Fruit fly (Drosophila melanogaster) Kc167 (cell line): Measurements from ENCODE around the gene CG6569.

Experiments
- Myc ChIP-seq: fragments of >200 bp; optimal IDR thresholded peaks from 2 replicates; lab custom pipeline; 2017; ENCODE audit warnings: missing external identifiers
- Sin3A ChIP-seq: fragments of >200 bp; optimal IDR thresholded peaks from 2 replicates; lab custom pipeline; 2018; ENCODE audit warnings: missing external identifiers
- h ChIP-seq: fragments of >200 bp; optimal IDR thresholded peaks from 3 replicates; lab custom pipeline; 2018; ENCODE audit warnings: missing external identifiers
- insv ChIP-seq: fragments of >200 bp; optimal IDR thresholded peaks from 3 replicates; lab custom pipeline; 2018; ENCODE audit warnings: missing external identifiers
- psq ChIP-seq: fragments of >200 bp; optimal IDR thresholded peaks from 2 replicates; lab custom pipeline; 2017; ENCODE audit warnings: missing external identifiers
- ttk ChIP-seq: sonication (Bioruptor generic); optimal IDR thresholded peaks from 2 replicates; lab custom pipeline; 2017; ENCODE audit warnings: missing external identifiers

CG6569 gene

DNA sequence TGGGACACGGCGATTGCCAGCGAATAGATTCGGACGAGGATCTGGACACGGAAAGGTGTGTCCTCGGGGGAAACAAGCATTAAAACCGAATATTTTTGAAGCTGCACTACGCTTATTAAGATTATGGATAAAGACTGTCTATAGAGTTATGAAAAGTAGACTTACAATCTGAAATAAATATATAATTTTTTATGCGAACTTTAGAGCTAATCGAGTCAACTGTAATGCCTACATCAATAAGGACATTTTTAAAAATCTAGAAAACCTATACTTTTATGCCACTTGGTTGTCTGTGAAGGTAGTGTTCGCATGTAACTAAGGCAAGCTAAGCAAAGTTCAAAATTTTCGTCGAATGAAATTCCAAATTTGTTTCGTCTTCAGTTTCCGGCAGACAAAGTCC, 5.7 kb upstream of the CG6569 start, which contains the start of gene CG31178:
Gene CG31178 (plus strand): TSS at position 301 of the 400 bp plus-strand sequence.
- no peak for TF ChIP-seq h (lab: Kevin White, UChicago)
- no peak for TF ChIP-seq Myc
- TF ChIP-seq insv (lab: Kevin White, UChicago): no peak
- no peak for TF ChIP-seq psq (lab: Kevin White, UChicago)
- TF ChIP-seq Sin3A: no peak
- no peak for TF ChIP-seq ttk

DNA sequence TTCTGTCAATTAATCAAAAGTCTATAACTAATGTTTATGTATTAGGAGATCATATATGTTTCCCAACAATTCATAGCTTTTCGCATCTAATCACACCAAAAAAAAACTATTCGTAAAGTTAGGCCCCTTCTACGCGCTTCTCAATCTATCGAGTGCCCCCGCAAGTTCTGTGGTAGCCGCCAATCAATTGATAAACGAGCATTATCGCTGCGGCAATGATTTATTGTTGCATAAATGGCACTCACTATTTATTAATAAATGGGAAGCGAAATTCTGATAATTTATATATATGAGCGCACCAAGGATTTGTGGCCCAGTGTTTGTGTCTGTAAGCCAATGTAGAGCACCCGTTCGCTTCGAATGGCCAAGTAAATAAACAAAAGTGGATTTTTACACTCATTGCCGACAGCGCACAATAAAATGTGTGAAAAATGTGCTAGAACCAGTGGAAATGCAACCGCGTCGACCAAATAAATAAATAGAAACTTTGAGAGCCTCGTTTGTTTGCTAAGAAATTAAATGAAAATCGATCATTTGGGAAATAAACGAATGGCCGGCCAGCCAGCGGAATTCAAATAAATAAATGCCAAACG, 3.7 kb upstream of the CG6569 start:
- no peak for TF ChIP-seq psq (lab: Kevin White, UChicago)
- no peak for TF ChIP-seq h (lab: Kevin White, UChicago)
- no peak for TF ChIP-seq Myc
- TF ChIP-seq ttk: no peak
- no peak for TF ChIP-seq insv (lab: Kevin White, UChicago)
- no peak for TF ChIP-seq Sin3A

DNA sequence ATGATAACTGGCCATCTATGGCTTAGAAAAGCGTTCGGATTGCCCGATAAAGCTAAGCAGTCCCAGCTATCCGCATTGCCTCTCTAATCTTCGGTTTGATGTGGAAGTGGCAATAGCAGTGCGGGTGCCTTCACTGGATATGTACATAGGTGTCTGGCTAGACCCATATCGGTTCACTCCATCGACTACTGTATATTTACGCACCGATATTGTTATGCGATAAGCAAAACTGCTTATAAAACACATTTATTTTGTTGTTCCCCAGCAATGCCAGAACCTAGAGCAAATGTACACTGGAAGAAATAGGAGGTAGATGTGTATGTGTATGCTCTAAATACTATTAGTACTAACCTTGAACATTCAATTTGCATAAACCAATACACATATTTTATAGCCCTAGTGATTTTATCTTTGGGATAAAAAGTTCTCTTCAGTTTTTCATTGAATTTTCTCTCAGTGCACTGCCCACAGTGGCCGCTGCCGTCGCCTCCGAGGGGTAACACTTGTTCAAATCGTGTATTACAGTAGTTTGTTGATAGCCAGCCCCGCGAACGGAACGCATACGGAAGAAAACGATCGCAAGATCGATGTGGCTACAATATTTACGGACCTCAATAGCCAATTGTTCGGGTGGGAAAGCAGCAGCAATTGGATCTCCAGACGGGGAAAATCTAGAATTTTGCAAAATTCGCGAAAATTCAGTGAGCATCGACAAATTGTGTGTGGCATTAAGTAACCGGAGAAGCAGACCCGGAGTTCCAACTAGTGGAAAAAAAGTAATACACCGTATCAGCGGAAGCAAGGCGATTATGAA, 2.6 kb upstream of the CG6569 start, which contains the start of gene CG31431:
Gene CG31431 (plus strand): TSS at position 524 of the 814 bp plus-strand sequence.
- no peak for TF ChIP-seq Myc
- no peak for TF ChIP-seq ttk
- TF ChIP-seq psq (lab: Kevin White, UChicago): no peak
- TF ChIP-seq Sin3A: no peak
- no peak for TF ChIP-seq h (lab: Kevin White, UChicago)
- no peak for TF ChIP-seq insv (lab: Kevin White, UChicago)

DNA sequence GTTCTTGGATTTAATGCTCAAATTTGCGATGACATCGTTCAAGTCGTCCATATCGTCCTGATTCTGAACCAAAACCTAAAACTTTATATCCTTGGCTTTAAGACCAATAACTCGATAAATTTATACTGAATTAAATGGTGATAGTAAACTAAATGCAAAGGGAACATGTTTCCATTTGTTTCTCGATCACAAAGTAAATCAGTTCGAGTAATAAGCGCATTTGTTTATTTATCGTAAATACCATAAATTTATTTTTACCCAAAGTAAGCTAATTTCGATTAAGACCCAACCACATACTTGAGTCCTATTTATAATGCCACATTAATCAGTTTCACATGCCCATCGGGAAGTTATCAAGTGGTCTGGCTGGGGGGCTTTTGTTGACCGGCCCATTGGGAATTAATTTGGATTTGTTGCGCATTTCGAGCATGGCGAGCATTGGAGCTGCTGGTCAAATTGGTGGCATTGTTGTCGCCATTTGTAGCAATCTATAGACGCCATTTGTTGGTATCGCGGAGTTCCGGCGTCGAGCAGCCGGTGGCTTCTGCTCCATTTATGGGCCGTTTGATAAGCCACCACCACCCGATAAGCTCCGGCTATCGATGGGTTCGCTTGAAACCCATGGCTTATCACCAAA, 1.9 kb upstream of the CG6569 start, which contains the start of gene CG31174:
Gene CG31174 (minus strand): TSS at position 51 of the 637 bp plus-strand sequence.
- TF ChIP-seq insv (lab: Kevin White, UChicago) (no peak), Myc (no peak), Sin3A (no peak), h (lab: Kevin White, UChicago) (no peak), psq (lab: Kevin White, UChicago) (no peak), ttk (no peak)

DNA sequence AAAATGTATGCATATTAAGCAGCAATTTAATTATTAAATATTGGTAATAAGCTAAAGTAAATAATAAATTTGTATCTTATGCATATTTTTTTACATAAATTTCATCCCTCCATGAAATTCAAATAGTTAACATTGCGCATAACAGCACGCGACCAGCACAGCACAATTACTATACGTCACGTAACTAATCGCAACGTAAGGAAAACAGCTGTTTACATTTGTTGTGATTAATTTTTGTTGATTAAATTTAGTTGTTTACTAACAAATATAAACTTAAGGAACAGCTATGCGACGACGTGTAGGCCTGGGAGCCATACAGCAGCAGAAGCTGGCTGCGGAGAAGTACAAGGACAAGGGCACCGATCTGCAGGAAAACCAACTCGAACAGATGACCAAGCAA, 2.7 kb downstream of the CG6569 start, which contains the start of gene lsn:
Gene lsn (plus strand): TSS at position 177 of the 400 bp plus-strand sequence.
- TF ChIP-seq Myc: no peak
- no peak for TF ChIP-seq Sin3A
- TF ChIP-seq insv (lab: Kevin White, UChicago): no peak
- no peak for TF ChIP-seq psq (lab: Kevin White, UChicago)
- TF ChIP-seq ttk: no peak
- no peak for TF ChIP-seq h (lab: Kevin White, UChicago)

DNA sequence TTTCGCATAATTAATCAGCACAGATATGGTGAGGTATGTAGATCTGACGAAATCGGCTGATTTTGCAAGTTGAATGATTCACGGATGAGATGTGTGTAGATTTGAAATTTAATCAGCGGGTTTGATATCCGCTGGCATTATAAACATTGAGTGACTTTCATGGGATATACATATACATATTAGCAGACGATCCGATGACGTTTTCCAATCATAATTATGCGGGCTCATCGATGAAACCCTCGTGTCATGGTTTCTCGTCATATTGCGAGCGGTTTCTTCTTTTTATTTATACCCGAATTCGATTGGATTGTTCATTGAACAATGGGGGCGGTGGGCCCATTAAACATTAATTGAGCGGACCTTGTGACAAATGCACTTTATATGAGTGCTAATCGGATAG, 3.2 kb downstream of the CG6569 start:
- TF ChIP-seq ttk (no peak), Myc (no peak), Sin3A (no peak), insv (lab: Kevin White, UChicago) (no peak), h (lab: Kevin White, UChicago) (no peak), psq (lab: Kevin White, UChicago) (no peak)

DNA sequence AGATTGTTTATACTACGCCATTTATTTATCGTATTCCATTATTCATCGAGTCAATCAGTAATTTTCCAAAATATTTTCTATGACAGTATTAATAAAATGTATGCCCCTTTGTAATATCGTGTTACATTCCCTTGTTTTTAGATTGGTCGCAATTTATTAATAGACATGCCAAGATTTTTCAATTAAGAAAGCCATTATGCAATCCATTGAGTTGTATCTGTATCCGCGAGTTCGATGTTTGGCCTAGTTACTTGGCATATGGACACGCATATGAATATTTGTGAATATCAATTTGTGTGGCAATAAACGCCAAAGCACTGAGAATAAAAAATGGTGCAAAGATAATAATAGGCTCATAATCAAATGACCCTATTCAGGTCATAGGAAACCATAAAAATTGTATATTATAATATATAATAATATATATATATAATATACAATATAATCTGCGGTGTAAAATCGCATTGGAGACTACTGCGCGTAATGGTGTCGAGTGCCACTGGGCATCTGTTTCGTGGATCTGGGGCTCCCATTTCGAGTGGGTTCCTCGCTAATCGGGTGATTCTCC, 3.8 kb downstream of the CG6569 start:
- TF ChIP-seq psq (lab: Kevin White, UChicago): no peak
- TF ChIP-seq Myc: no peak
- TF ChIP-seq ttk: no peak
- TF ChIP-seq Sin3A: no peak
- TF ChIP-seq insv (lab: Kevin White, UChicago): no peak

DNA sequence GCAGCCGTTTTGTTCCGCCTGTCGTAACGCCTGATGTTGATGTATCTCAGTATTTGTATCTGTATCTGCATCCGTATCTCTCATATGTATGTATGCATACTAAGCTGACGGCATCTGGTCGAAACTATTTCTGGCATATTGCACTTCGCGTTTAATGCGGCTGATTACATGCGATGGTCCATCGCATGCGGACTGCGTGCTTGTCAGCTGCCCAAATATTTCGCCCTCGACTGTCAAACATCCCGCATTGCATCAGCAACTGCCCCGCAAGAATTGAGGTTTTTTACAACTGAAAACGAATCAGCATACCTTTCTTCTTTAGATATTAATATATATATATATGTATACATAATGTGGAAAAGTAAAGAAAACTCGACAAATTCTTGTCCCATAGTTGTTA, 4.9 kb downstream of the CG6569 start:
- no peak for TF ChIP-seq psq (lab: Kevin White, UChicago)
- no peak for TF ChIP-seq ttk
- no peak for TF ChIP-seq Sin3A
- TF ChIP-seq insv (lab: Kevin White, UChicago): no peak
- no peak for TF ChIP-seq h (lab: Kevin White, UChicago)

DNA sequence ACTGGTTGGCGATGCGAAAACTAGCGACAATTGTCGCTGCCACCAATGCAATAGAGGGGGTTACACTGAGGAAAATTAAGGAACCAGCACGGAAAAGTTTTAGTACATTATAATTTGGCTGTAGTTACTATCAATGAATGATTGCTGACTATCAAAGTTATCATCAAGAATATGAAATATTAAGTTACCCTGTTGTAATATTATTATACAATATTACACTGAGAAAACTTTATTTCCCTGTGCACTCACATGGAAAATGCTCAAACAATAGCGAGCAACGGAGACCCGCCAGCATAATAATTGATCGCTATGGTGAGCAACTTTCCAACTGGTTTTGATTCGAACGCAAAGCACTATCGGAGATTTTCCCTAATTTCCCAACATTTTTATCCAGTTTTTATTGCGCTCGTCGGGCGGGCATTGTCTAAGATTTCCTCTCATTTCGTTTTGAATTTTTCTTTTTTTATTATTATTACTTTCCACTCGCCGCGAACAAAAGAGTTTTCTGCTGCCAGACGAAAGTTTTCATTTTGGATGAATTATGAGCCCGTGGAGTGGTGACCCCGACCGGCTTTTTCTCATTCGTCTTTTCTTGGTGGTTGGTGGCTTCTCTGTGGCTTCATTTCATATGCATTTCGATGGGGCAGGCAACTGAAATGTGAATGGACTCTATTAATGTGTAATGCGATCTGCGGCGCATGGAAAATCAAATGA, 5.4 kb downstream of the CG6569 start:
- TF ChIP-seq ttk (no peak), Myc (no peak), Sin3A (no peak), insv (lab: Kevin White, UChicago) (no peak), h (lab: Kevin White, UChicago) (no peak), psq (lab: Kevin White, UChicago) (no peak)

DNA sequence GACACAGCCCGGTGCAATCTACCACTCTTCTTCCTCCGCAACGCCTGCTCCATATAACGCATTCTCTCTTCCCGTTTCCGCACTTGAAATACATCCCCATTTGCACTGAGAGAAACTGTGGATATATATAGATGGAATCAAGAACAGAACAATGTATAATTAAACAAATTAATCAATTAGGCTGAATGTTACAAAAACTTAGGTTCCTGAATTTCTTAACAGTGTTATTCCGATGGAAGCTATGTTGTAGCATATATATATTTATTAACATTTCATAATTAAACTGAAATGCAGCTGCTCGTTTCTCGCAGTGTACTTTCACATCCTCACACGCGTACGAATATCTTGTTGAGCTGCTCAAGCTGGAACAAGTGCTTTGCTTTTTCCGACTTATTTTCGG, 8.2 kb downstream of the CG6569 start:
- no peak for TF ChIP-seq insv (lab: Kevin White, UChicago)
- no peak for TF ChIP-seq Sin3A
- TF ChIP-seq ttk: no peak
- TF ChIP-seq Myc: no peak
- TF ChIP-seq h (lab: Kevin White, UChicago): no peak
- TF ChIP-seq psq (lab: Kevin White, UChicago): no peak

DNA sequence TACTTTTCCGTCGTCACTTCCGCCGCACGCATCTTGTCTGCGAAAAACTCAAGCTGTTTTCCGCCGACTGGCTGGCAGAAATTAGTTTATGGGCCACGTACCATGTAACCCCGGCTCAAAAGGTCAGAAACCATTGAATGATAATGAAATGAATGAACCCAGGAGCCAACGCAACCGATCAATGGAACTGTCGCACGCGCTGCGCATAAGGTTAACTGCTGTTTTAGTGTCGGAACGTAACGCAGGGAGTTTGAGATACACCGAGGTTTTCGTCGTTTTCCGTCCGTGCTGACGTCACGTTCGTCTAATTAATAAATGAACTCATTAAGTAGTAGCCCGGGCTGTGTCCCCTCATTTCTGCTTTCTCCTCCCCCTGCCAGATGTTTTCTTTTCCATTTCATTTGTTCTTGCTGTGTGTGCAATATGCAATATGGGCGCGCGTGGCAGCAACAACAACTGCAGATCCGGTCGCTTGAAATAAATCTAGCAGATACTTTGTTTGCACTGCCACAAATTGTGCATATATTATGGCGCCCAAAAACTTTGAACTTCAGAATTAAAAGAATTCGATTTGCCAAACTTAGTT, 9.3 kb downstream of the CG6569 start:
- TF ChIP-seq h (lab: Kevin White, UChicago) (no peak), insv (lab: Kevin White, UChicago) (no peak), Sin3A (no peak), psq (lab: Kevin White, UChicago) (no peak), Myc (no peak), ttk (no peak)
